Fruit fly (Drosophila melanogaster) S2 (cell line): ENCODE results near the gene CG10654.

Experiments used
- CG8478 ChIP-seq: fragments of >200 bp; optimal IDR thresholded peaks from 2 replicates; lab custom pipeline; 2018
- CTCF ChIP-seq, 2 experiments: fragments of >200 bp; optimal IDR thresholded peaks; 2 replicates each; lab custom pipeline; 2018

dm6 chr3L:12530044-12530443, 22.4 kb upstream of the CG10654 start, which contains the start of gene nst:
- TF ChIP-seq CG8478 (lab: Kevin White, UChicago) = no peak
- no peak for TF ChIP-seq CTCF (optimal IDR thresholded peaks at IDR 0.05; lab: Kevin White, UChicago)
